Fruit fly (Drosophila melanogaster) whole organism, embryonic: ENCODE data around the gene CG13126.
A peak's percentile ranks its signal among the peaks of the same experiment; 100 is the strongest.

Experiments
- ATbp ChIP-seq: fragments of 200-800 bp; sonication (Bioruptor generic); optimal IDR thresholded peaks from 2 replicates; lab custom pipeline; 2017; ENCODE audit warnings: missing biosample characterization, mild to moderate bottlenecking, missing genetic modification characterization, missing genetic modification reagents
- CG12236 ChIP-seq: fragments of 200-800 bp; sonication (Bioruptor generic); optimal IDR thresholded peaks from 2 replicates; lab custom pipeline; 2016; ENCODE audit warnings: missing biosample characterization, missing genetic modification characterization

DNA sequence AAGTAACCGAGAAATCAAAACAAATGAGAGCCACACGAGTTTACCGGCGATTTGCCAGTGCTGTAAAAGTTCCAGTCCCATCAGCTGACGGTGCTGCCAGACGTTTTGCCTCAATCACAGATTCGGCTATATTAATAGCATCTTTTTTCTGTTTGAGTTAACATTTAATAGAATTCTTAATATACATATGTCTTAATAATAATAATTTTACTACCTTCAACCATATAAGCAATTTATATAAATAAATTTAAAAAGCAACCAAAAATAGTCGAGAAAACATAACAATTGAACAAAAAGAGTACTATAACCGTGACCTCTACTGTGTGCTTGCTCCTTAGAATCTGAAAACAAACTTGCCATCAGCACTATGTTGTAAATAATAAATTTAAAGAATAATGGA lies at the start of gene CG13126, which contains the start of gene CG4709:
- TF ChIP-seq CG12236: peak; percentile 6
- TF ChIP-seq ATbp (GFP tag; lab: Kevin White, UChicago): peak; percentile 82
